Fruit fly (Drosophila melanogaster) whole organism, embryonic: Measurements from ENCODE around the gene CG8142.

Source experiments
- Abd-B ChIP-seq: fragments of 200-800 bp; sonication (Bioruptor generic); optimal IDR thresholded peaks from 2 replicates; lab custom pipeline; 2018; ENCODE audit warnings: missing biosample characterization, mild to moderate bottlenecking, missing genetic modification characterization, moderate library complexity
- BEAF-32 ChIP-seq: fragments of 200-800 bp; sonication (Bioruptor generic); optimal IDR thresholded peaks from 3 replicates; lab custom pipeline; 2017; ENCODE audit warnings: missing biosample characterization, missing genetic modification characterization, mild to moderate bottlenecking, moderate library complexity, missing genetic modification reagents
- CG10462 ChIP-seq: fragments of 200-800 bp; sonication (Bioruptor generic); optimal IDR thresholded peaks from 2 replicates; lab custom pipeline; 2016; ENCODE audit warnings: missing biosample characterization, missing genetic modification characterization
- CG10565 ChIP-seq: fragments of 200-800 bp; sonication (Bioruptor generic); optimal IDR thresholded peaks from 3 replicates; lab custom pipeline; 2016; ENCODE audit warnings: missing biosample characterization, mild to moderate bottlenecking, missing genetic modification characterization
- CG12942 ChIP-seq: fragments of 200-800 bp; sonication (Bioruptor generic); optimal IDR thresholded peaks from 3 replicates; lab custom pipeline; 2016; ENCODE audit warnings: missing biosample characterization, missing genetic modification characterization
- CG13424 ChIP-seq: fragments of 200-800 bp; sonication (Bioruptor generic); optimal IDR thresholded peaks from 2 replicates; lab custom pipeline; 2019; ENCODE audit warnings: missing biosample characterization, mild to moderate bottlenecking, missing genetic modification characterization, moderate library complexity
- CG13624 ChIP-seq: fragments of 200-800 bp; sonication (Bioruptor generic); optimal IDR thresholded peaks from 2 replicates; lab custom pipeline; 2016; ENCODE audit warnings: missing biosample characterization, missing genetic modification characterization
- CG14667 ChIP-seq: fragments of 200-800 bp; sonication (Bioruptor generic); IDR thresholded peaks from 2 replicates; pipeline ENCODE4 v1.3.6; 2022; ENCODE audit warnings: missing biosample characterization, missing genetic modification characterization
- CG1602 ChIP-seq: fragments of 200-800 bp; sonication (Bioruptor generic); optimal IDR thresholded peaks from 3 replicates; lab custom pipeline; 2016; ENCODE audit warnings: missing biosample characterization, missing genetic modification characterization
- CG16813 ChIP-seq: fragments of 200-800 bp; sonication (Bioruptor generic); IDR thresholded peaks from 3 replicates; pipeline ENCODE4 v1.3.6; 2022; ENCODE audit warnings: missing biosample characterization, missing genetic modification characterization; ENCODE audit not compliant: partially characterized antibody
- CG17328 ChIP-seq: fragments of 200-800 bp; sonication (Bioruptor generic); IDR thresholded peaks from 2 replicates; pipeline ENCODE4 v1.3.6; 2022; ENCODE audit warnings: missing biosample characterization, missing genetic modification characterization
- CG2116 ChIP-seq: fragments of 200-800 bp; sonication (Bioruptor generic); optimal IDR thresholded peaks from 3 replicates; lab custom pipeline; 2018; ENCODE audit warnings: missing biosample characterization, mild to moderate bottlenecking, missing genetic modification characterization
- CG33557 ChIP-seq: fragments of 200-800 bp; sonication (Bioruptor generic); optimal IDR thresholded peaks from 2 replicates; lab custom pipeline; 2019; ENCODE audit warnings: missing biosample characterization, mild to moderate bottlenecking, missing genetic modification characterization, moderate library complexity
- CG3726 ChIP-seq: fragments of 200-800 bp; sonication (Bioruptor generic); IDR thresholded peaks from 3 replicates; pipeline ENCODE4, ENCODE4 v1.3.6; 2022; ENCODE audit warnings: missing biosample characterization, missing genetic modification characterization
- CG4360 ChIP-seq: fragments of 200-800 bp; sonication (Bioruptor generic); IDR thresholded peaks from 2 replicates; pipeline ENCODE4 v1.3.6; 2022; ENCODE audit warnings: missing biosample characterization, missing genetic modification characterization
- CG6654 ChIP-seq: fragments of 200-800 bp; sonication (Bioruptor generic); optimal IDR thresholded peaks from 2 replicates; lab custom pipeline; 2017; ENCODE audit warnings: missing biosample characterization, mild to moderate bottlenecking, missing genetic modification characterization
- CG6683 ChIP-seq: fragments of 200-800 bp; sonication (Bioruptor generic); optimal IDR thresholded peaks from 2 replicates; lab custom pipeline; 2017; ENCODE audit warnings: missing biosample characterization, mild to moderate bottlenecking, missing genetic modification characterization, missing genetic modification reagents
- CG6813 ChIP-seq: fragments of 200-800 bp; sonication (Bioruptor generic); optimal IDR thresholded peaks from 2 replicates; lab custom pipeline; 2017; ENCODE audit warnings: missing biosample characterization, missing genetic modification characterization, mild to moderate bottlenecking, moderate library complexity, missing genetic modification reagents
- CG7839 ChIP-seq: fragments of 200-800 bp; sonication (Bioruptor generic); optimal IDR thresholded peaks from 3 replicates; lab custom pipeline; 2018; ENCODE audit warnings: missing biosample characterization, mild to moderate bottlenecking, missing genetic modification characterization, moderate library complexity
- CG7987 ChIP-seq: fragments of 200-800 bp; sonication (Bioruptor generic); optimal IDR thresholded peaks from 2 replicates; lab custom pipeline; 2018; ENCODE audit warnings: missing biosample characterization, mild to moderate bottlenecking, missing genetic modification characterization, moderate library complexity
- Doc3 ChIP-seq: fragments of 200-800 bp; sonication (Bioruptor generic); IDR thresholded peaks from 3 replicates; pipeline ENCODE4 v1.3.6; 2022; ENCODE audit warnings: missing biosample characterization, missing genetic modification characterization; ENCODE audit not compliant: partially characterized antibody
- E2f2 ChIP-seq: fragments of 200-800 bp; sonication (Bioruptor generic); IDR thresholded peaks from 2 replicates; pipeline ENCODE4 v1.3.6; 2022; ENCODE audit warnings: missing biosample characterization, missing genetic modification characterization
- Lhr ChIP-seq: fragments of 200-800 bp; sonication (Bioruptor generic); optimal IDR thresholded peaks from 3 replicates; lab custom pipeline; 2017; ENCODE audit warnings: mild to moderate bottlenecking, missing biosample characterization, missing genetic modification reagents, missing genetic modification characterization
- Nf-YB ChIP-seq: fragments of 200-800 bp; sonication (Bioruptor generic); optimal IDR thresholded peaks from 3 replicates; lab custom pipeline; 2019; ENCODE audit warnings: missing biosample characterization, mild to moderate bottlenecking, missing genetic modification characterization, moderate library complexity
- Opbp ChIP-seq: fragments of 200-800 bp; sonication (Bioruptor generic); IDR thresholded peaks from 3 replicates; pipeline ENCODE4 v1.3.6; 2022; ENCODE audit warnings: missing biosample characterization, missing genetic modification characterization; ENCODE audit not compliant: partially characterized antibody
- Poxn ChIP-seq: fragments of 200-800 bp; sonication (Bioruptor generic); IDR thresholded peaks from 2 replicates; pipeline ENCODE4 v1.3.6; 2022; ENCODE audit warnings: missing biosample characterization, missing genetic modification characterization
- Rfx ChIP-seq: fragments of 200-800 bp; sonication (Bioruptor generic); IDR thresholded peaks from 2 replicates; pipeline ENCODE4 v1.3.6; 2022; ENCODE audit warnings: missing biosample characterization, missing genetic modification characterization
- Ssrp ChIP-seq: fragments of 200-800 bp; sonication (Bioruptor generic); optimal IDR thresholded peaks from 2 replicates; lab custom pipeline; 2018; ENCODE audit warnings: missing biosample characterization, mild to moderate bottlenecking, missing genetic modification characterization, moderate library complexity
- Xbp1 ChIP-seq: fragments of 200-800 bp; sonication (Bioruptor generic); optimal IDR thresholded peaks from 3 replicates; lab custom pipeline; 2016; ENCODE audit warnings: missing biosample characterization, mild to moderate bottlenecking, missing genetic modification characterization
- YL-1 ChIP-seq: fragments of 200-800 bp; sonication (Bioruptor generic); optimal IDR thresholded peaks from 3 replicates; lab custom pipeline; 2017; ENCODE audit warnings: missing biosample characterization, mild to moderate bottlenecking, missing genetic modification characterization
- abd-A ChIP-seq: fragments of 200-800 bp; sonication (Bioruptor generic); optimal IDR thresholded peaks from 3 replicates; lab custom pipeline; 2019; ENCODE audit warnings: missing biosample characterization, mild to moderate bottlenecking, missing genetic modification characterization, moderate library complexity
- ap ChIP-seq: fragments of 200-800 bp; sonication (Bioruptor generic); IDR thresholded peaks from 2 replicates; pipeline ENCODE4 v1.3.6; 2022; ENCODE audit warnings: missing biosample characterization, missing genetic modification characterization
- bsh ChIP-seq, 2 experiments: fragments of 200-800 bp; sonication (Bioruptor generic); optimal IDR thresholded peaks; 2 replicates each; lab custom pipeline; 2017 to 2018; ENCODE audit warnings: mild to moderate bottlenecking in 2 of 2, missing biosample characterization in 2 of 2, missing genetic modification characterization in 2 of 2, moderate library complexity in 1 of 2
- danr ChIP-seq: fragments of 200-800 bp; sonication (Bioruptor generic); IDR thresholded peaks from 2 replicates; pipeline ENCODE4 v1.3.6; 2022; ENCODE audit warnings: missing biosample characterization, missing genetic modification characterization
- ems ChIP-seq: fragments of 200-800 bp; sonication (Bioruptor generic); optimal IDR thresholded peaks from 3 replicates; lab custom pipeline; 2016; ENCODE audit warnings: missing biosample characterization, missing genetic modification characterization
- fd96Cb ChIP-seq: fragments of 200-800 bp; sonication (Bioruptor generic); optimal IDR thresholded peaks from 2 replicates; lab custom pipeline; 2018; ENCODE audit warnings: missing biosample characterization, mild to moderate bottlenecking, missing genetic modification characterization, moderate library complexity
- gce ChIP-seq: fragments of 200-800 bp; sonication (Bioruptor generic); IDR thresholded peaks from 3 replicates; pipeline ENCODE4 v1.3.6; 2022; ENCODE audit warnings: missing biosample characterization, missing genetic modification characterization
- gcm2 ChIP-seq: fragments of 200-800 bp; sonication (Bioruptor generic); optimal IDR thresholded peaks from 2 replicates; lab custom pipeline; 2016; ENCODE audit warnings: missing biosample characterization, missing genetic modification characterization
- gsb-n ChIP-seq: fragments of 200-800 bp; sonication (Bioruptor generic); optimal IDR thresholded peaks from 3 replicates; lab custom pipeline; 2018; ENCODE audit warnings: missing biosample characterization, mild to moderate bottlenecking, missing genetic modification characterization
- jigr1 ChIP-seq: fragments of 200-800 bp; sonication (Bioruptor generic); IDR thresholded peaks from 3 replicates; pipeline ENCODE4 v1.3.6; 2022; ENCODE audit warnings: missing biosample characterization, missing genetic modification characterization
- klu ChIP-seq: fragments of 200-800 bp; sonication (Bioruptor generic); IDR thresholded peaks from 2 replicates; pipeline ENCODE4 v1.3.6; 2022; ENCODE audit warnings: missing biosample characterization, missing genetic modification characterization
- mam ChIP-seq: fragments of 200-800 bp; sonication (Bioruptor generic); optimal IDR thresholded peaks from 3 replicates; lab custom pipeline; 2016; ENCODE audit warnings: missing biosample characterization, missing genetic modification characterization
- nom ChIP-seq: fragments of 200-800 bp; sonication (Bioruptor generic); optimal IDR thresholded peaks from 2 replicates; lab custom pipeline; 2017; ENCODE audit warnings: missing biosample characterization, missing genetic modification characterization, mild to moderate bottlenecking, moderate library complexity, missing genetic modification reagents
- onecut ChIP-seq: fragments of 200-800 bp; sonication (Bioruptor generic); IDR thresholded peaks from 2 replicates; pipeline ENCODE4 v1.3.6; 2022; ENCODE audit warnings: missing biosample characterization, missing genetic modification characterization
- pros ChIP-seq: fragments of 200-800 bp; sonication (Bioruptor generic); optimal IDR thresholded peaks from 3 replicates; lab custom pipeline; 2019; ENCODE audit warnings: missing biosample characterization, mild to moderate bottlenecking, missing genetic modification characterization, moderate library complexity
- psq ChIP-seq: fragments of 200-800 bp; sonication (Bioruptor generic); optimal IDR thresholded peaks from 2 replicates; lab custom pipeline; 2017; ENCODE audit warnings: missing biosample characterization, missing genetic modification characterization
- rib ChIP-seq: fragments of 200-800 bp; sonication (Bioruptor generic); IDR thresholded peaks from 2 replicates; pipeline ENCODE4 v1.3.6; 2022; ENCODE audit warnings: missing biosample characterization, missing genetic modification characterization
- ro ChIP-seq: fragments of 200-800 bp; sonication (Bioruptor generic); IDR thresholded peaks from 2 replicates; pipeline ENCODE4 v1.3.6; 2022; ENCODE audit warnings: missing biosample characterization, missing genetic modification characterization
- sna ChIP-seq: fragments of 200-800 bp; sonication (Bioruptor generic); IDR thresholded peaks from 2 replicates; pipeline ENCODE4 v1.3.6; 2022; ENCODE audit warnings: missing biosample characterization, missing genetic modification characterization; ENCODE audit not compliant: partially characterized antibody
- stc ChIP-seq: fragments of 200-800 bp; sonication (Bioruptor generic); IDR thresholded peaks from 2 replicates; pipeline ENCODE4 v1.3.6; 2022; ENCODE audit warnings: missing biosample characterization, missing genetic modification characterization
- vfl ChIP-seq: fragments of 200-800 bp; sonication (Bioruptor generic); optimal IDR thresholded peaks from 2 replicates; lab custom pipeline; 2016; ENCODE audit warnings: missing biosample characterization, missing genetic modification characterization
- yki ChIP-seq: fragments of >200 bp; optimal IDR thresholded peaks from 3 replicates; lab custom pipeline; 2018

The CG8142 gene

DNA sequence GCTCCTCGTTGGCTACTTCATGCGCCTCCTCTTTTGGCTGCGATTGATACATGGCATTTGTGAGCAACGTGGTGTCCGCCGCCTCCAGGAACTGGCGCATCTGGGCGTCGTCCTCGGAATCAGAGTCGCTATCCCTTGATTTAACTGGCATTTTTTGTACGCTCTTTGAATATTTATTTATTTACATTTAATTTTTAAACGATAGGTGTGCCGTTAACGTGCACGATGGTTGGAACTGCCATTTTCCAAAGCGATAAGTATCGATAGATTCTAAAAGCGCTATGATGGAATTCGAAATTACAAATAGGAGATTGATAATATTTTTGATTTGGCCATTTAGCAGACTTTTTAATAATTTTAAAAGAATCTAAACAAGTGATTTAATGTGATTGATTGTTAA, 8.0 kb upstream of the CG8142 start, which contains the start of gene CG32554 (continued):
- no peak for TF ChIP-seq Abd-B (GFP tag; lab: Kevin White, UChicago)
- TF ChIP-seq onecut (GFP tag; lab: Robert Waterston, UW): no peak
- no peak for TF ChIP-seq CG13624 (GFP tag; lab: Kevin White, UChicago)
- no peak for TF ChIP-seq CG14667 (GFP tag; lab: Robert Waterston, UW)
- TF ChIP-seq CG16813 (GFP tag; lab: Robert Waterston, UW): peak; percentile 86
- TF ChIP-seq abd-A (tag; lab: Kevin White, UChicago): no peak
- no peak for TF ChIP-seq rib (GFP tag; lab: Robert Waterston, UW)
- no peak for TF ChIP-seq bsh (GFP tag; optimal IDR thresholded peaks at IDR 0.05; lab: Kevin White, UChicago)
- TF ChIP-seq YL-1 (GFP tag; lab: Kevin White, UChicago): no peak
- TF ChIP-seq ro (GFP tag; lab: Robert Waterston, UW): no peak
- no peak for TF ChIP-seq psq (GFP tag; lab: Kevin White, UChicago)
- no peak for TF ChIP-seq CG17328
- no peak for TF ChIP-seq CG13424 (tag; lab: Kevin White, UChicago)
- TF ChIP-seq CG10565 (GFP tag; lab: Kevin White, UChicago): no peak
- TF ChIP-seq CG6683: no peak
- no peak for TF ChIP-seq gcm2
- TF ChIP-seq CG3726 (GFP tag; lab: Robert Waterston, UW): no peak
- no peak for TF ChIP-seq CG6813
- TF ChIP-seq CG7987 (GFP tag; lab: Kevin White, UChicago): no peak
- TF ChIP-seq gce (GFP tag; lab: Robert Waterston, UW): no peak
- TF ChIP-seq Nf-YB: no peak
- TF ChIP-seq CG10462: no peak
- TF ChIP-seq BEAF-32 (GFP tag; lab: Kevin White, UChicago): peak; percentile 83
- no peak for TF ChIP-seq gsb-n
- peak; percentile 90 for TF ChIP-seq Doc3
- TF ChIP-seq jigr1: no peak
- peak; percentile 88; the same call in 2 of the 3 replicates for TF ChIP-seq Opbp (GFP tag; lab: Robert Waterston, UW)
- no peak for TF ChIP-seq CG1602 (GFP tag; lab: Kevin White, UChicago)
- TF ChIP-seq sna (GFP tag; lab: Robert Waterston, UW): peak; percentile 88
- TF ChIP-seq CG2116: peak; percentile 47
- no peak for TF ChIP-seq Poxn (GFP tag; lab: Robert Waterston, UW)
- TF ChIP-seq fd96Cb (tag; lab: Kevin White, UChicago): no peak
- TF ChIP-seq ems (GFP tag; lab: Kevin White, UChicago): no peak
- no peak for TF ChIP-seq CG33557
- no peak for TF ChIP-seq Ssrp (tag; lab: Kevin White, UChicago)
- no peak for TF ChIP-seq CG12942 (GFP tag; lab: Kevin White, UChicago)
- no peak for TF ChIP-seq Rfx (GFP tag; lab: Robert Waterston, UW)
- no peak for TF ChIP-seq vfl (GFP tag; lab: Kevin White, UChicago)
- no peak for TF ChIP-seq CG6654 (GFP tag; lab: Kevin White, UChicago)
- TF ChIP-seq Lhr (GFP tag; lab: Kevin White, UChicago): no peak
- peak; percentile 85 for TF ChIP-seq E2f2 (GFP tag; lab: Robert Waterston, UW)
- no peak for TF ChIP-seq CG4360 (GFP tag; lab: Robert Waterston, UW)
- TF ChIP-seq pros: no peak
- TF ChIP-seq danr (GFP tag; lab: Robert Waterston, UW): no peak
- TF ChIP-seq stc (GFP tag; lab: Robert Waterston, UW): no peak
- no peak for TF ChIP-seq mam (GFP tag; lab: Kevin White, UChicago)
- no peak for TF ChIP-seq ap (GFP tag; lab: Robert Waterston, UW)
- no peak for TF ChIP-seq klu (GFP tag; lab: Robert Waterston, UW)
- TF ChIP-seq CG7839 (tag; lab: Kevin White, UChicago): no peak
- no peak for TF ChIP-seq nom
- TF ChIP-seq yki (lab: Kevin White, UChicago): no peak
- no peak for TF ChIP-seq Xbp1
